Fruit fly (Drosophila melanogaster) whole organism, embryonic: ENCODE measurements around the gene e.

Source experiments
- BEAF-32 ChIP-seq: fragments of 200-800 bp; sonication (Bioruptor generic); optimal IDR thresholded peaks from 3 replicates; lab custom pipeline; 2017; ENCODE audit warnings: missing biosample characterization, missing genetic modification characterization, mild to moderate bottlenecking, moderate library complexity, missing genetic modification reagents
- CG10321 ChIP-seq: fragments of 200-800 bp; sonication (Bioruptor generic); IDR thresholded peaks from 2 replicates; pipeline ENCODE4 v1.3.6; 2022; ENCODE audit warnings: missing biosample characterization, missing genetic modification characterization
- CG10654 ChIP-seq: fragments of 200-800 bp; sonication (Bioruptor generic); optimal IDR thresholded peaks from 2 replicates; lab custom pipeline; 2016; ENCODE audit warnings: missing biosample characterization, missing genetic modification characterization
- CG11456 ChIP-seq: fragments of 200-800 bp; sonication (Bioruptor generic); IDR thresholded peaks from 3 replicates; pipeline ENCODE4 v1.3.6; 2022; ENCODE audit warnings: missing biosample characterization, missing genetic modification characterization
- CG13424 ChIP-seq: fragments of 200-800 bp; sonication (Bioruptor generic); optimal IDR thresholded peaks from 2 replicates; lab custom pipeline; 2019; ENCODE audit warnings: missing biosample characterization, mild to moderate bottlenecking, missing genetic modification characterization, moderate library complexity
- CG15479 ChIP-seq: fragments of 200-800 bp; sonication (Bioruptor generic); optimal IDR thresholded peaks from 3 replicates; lab custom pipeline; 2019; ENCODE audit warnings: missing biosample characterization, mild to moderate bottlenecking, missing genetic modification characterization, moderate library complexity
- CG15514 ChIP-seq: fragments of 200-800 bp; sonication (Bioruptor generic); optimal IDR thresholded peaks from 3 replicates; lab custom pipeline; 2017; ENCODE audit warnings: missing biosample characterization, missing genetic modification characterization, mild to moderate bottlenecking, moderate library complexity, missing genetic modification reagents
- CG16815 ChIP-seq: fragments of 200-800 bp; sonication (Bioruptor generic); optimal IDR thresholded peaks from 3 replicates; lab custom pipeline; 2017; ENCODE audit warnings: missing biosample characterization, mild to moderate bottlenecking, missing genetic modification characterization
- CG17328 ChIP-seq: fragments of 200-800 bp; sonication (Bioruptor generic); IDR thresholded peaks from 2 replicates; pipeline ENCODE4 v1.3.6; 2022; ENCODE audit warnings: missing biosample characterization, missing genetic modification characterization
- CG30403 ChIP-seq: fragments of 200-800 bp; sonication (Bioruptor generic); optimal IDR thresholded peaks from 3 replicates; lab custom pipeline; 2016; ENCODE audit warnings: missing biosample characterization, missing genetic modification characterization
- CG32532 ChIP-seq: fragments of 200-800 bp; sonication (Bioruptor generic); IDR thresholded peaks from 2 replicates; pipeline ENCODE4 v1.3.6; 2022; ENCODE audit warnings: missing biosample characterization, missing genetic modification characterization
- CG33213 ChIP-seq: fragments of 200-800 bp; sonication (Bioruptor generic); optimal IDR thresholded peaks from 3 replicates; lab custom pipeline; 2016; ENCODE audit warnings: missing biosample characterization, missing genetic modification characterization
- CG34376 ChIP-seq: fragments of 200-800 bp; sonication (Bioruptor generic); optimal IDR thresholded peaks from 2 replicates; lab custom pipeline; 2018; ENCODE audit warnings: missing biosample characterization, mild to moderate bottlenecking, missing genetic modification characterization
- CG42726 ChIP-seq: fragments of 200-800 bp; sonication (Bioruptor generic); IDR thresholded peaks from 2 replicates; pipeline ENCODE4 v1.3.6; 2022; ENCODE audit warnings: missing biosample characterization, missing genetic modification characterization; ENCODE audit not compliant: partially characterized antibody
- CG4424 ChIP-seq: fragments of 200-800 bp; sonication (Bioruptor generic); optimal IDR thresholded peaks from 3 replicates; lab custom pipeline; 2016; ENCODE audit warnings: missing biosample characterization, missing genetic modification characterization
- CG8924 ChIP-seq: fragments of 200-800 bp; optimal IDR thresholded peaks from 3 replicates; lab custom pipeline; 2019; ENCODE audit warnings: missing biosample characterization, mild to moderate bottlenecking, missing genetic modification characterization, moderate library complexity
- CG8944 ChIP-seq: fragments of 200-800 bp; sonication (Bioruptor generic); optimal IDR thresholded peaks from 3 replicates; lab custom pipeline; 2016; ENCODE audit warnings: missing biosample characterization, missing genetic modification characterization
- CrebB ChIP-seq: fragments of 200-800 bp; sonication (Bioruptor generic); optimal IDR thresholded peaks from 3 replicates; lab custom pipeline; 2018; ENCODE audit warnings: missing biosample characterization, mild to moderate bottlenecking, missing genetic modification characterization
- Dfd ChIP-seq, 2 experiments: fragments of >200 bp; optimal IDR thresholded peaks; 2 replicates each; lab custom pipeline; 2017; ENCODE audit warnings: missing biosample characterization in 2 of 2, missing genetic modification characterization in 2 of 2
- Ets65A ChIP-seq: fragments of 200-800 bp; sonication (Bioruptor generic); peaks from one replicate; lab custom pipeline; 2016; ENCODE audit warnings: missing biosample characterization, missing genetic modification characterization
- Hmr ChIP-seq: fragments of 200-800 bp; sonication (Bioruptor generic); optimal IDR thresholded peaks from 3 replicates; lab custom pipeline; 2017; ENCODE audit warnings: mild to moderate bottlenecking, missing biosample characterization, missing genetic modification reagents, missing genetic modification characterization
- Hr51 ChIP-seq, 2 experiments: fragments of 200-800 bp; sonication (Bioruptor generic); optimal IDR thresholded peaks; 2 replicates in 1 of 2; 3 replicates in 1 of 2; lab custom pipeline; 2016 to 2018; ENCODE audit warnings: missing biosample characterization in 2 of 2, missing genetic modification characterization in 2 of 2, mild to moderate bottlenecking in 1 of 2, moderate library complexity in 1 of 2
- Jarid2 ChIP-seq: fragments of 200-800 bp; sonication (Bioruptor generic); optimal IDR thresholded peaks from 3 replicates; lab custom pipeline; 2017; ENCODE audit warnings: mild to moderate bottlenecking, missing biosample characterization, missing genetic modification reagents, missing genetic modification characterization
- Kr ChIP-seq: fragments of 200-800 bp; sonication (Bioruptor generic); optimal IDR thresholded peaks from 2 replicates; lab custom pipeline; 2017; ENCODE audit warnings: missing biosample characterization, mild to moderate bottlenecking, missing genetic modification characterization
- Max ChIP-seq: fragments of 200-800 bp; sonication (Bioruptor generic); optimal IDR thresholded peaks from 2 replicates; lab custom pipeline; 2016; ENCODE audit warnings: missing biosample characterization, mild to moderate bottlenecking, missing genetic modification characterization
- Med ChIP-seq: fragments of 200-800 bp; sonication (Bioruptor generic); peaks from one replicate; lab custom pipeline; 2016; ENCODE audit warnings: missing biosample characterization, missing genetic modification characterization, mild to moderate bottlenecking, inconsistent platforms, moderate library complexity
- Meics ChIP-seq: fragments of 200-800 bp; sonication (Bioruptor generic); optimal IDR thresholded peaks from 2 replicates; lab custom pipeline; 2017; ENCODE audit warnings: missing biosample characterization, mild to moderate bottlenecking, missing genetic modification characterization
- NC2α ChIP-seq: fragments of 200-800 bp; sonication (Bioruptor generic); optimal IDR thresholded peaks from 2 replicates; lab custom pipeline; 2016; ENCODE audit warnings: missing biosample characterization, missing genetic modification characterization
- Ptx1 ChIP-seq: fragments of 200-800 bp; sonication (Bioruptor generic); IDR thresholded peaks from 2 replicates; pipeline ENCODE4 v1.3.6; 2022; ENCODE audit warnings: missing biosample characterization, missing genetic modification characterization
- Ravus ChIP-seq: fragments of 200-800 bp; sonication (Bioruptor generic); IDR thresholded peaks from 2 replicates; pipeline ENCODE4 v1.3.6; 2022; ENCODE audit warnings: missing biosample characterization, missing genetic modification characterization
- Rx ChIP-seq: fragments of 200-800 bp; sonication (Bioruptor generic); IDR thresholded peaks from 2 replicates; pipeline ENCODE4 v1.3.6; 2022; ENCODE audit warnings: missing biosample characterization, missing genetic modification characterization
- Usf ChIP-seq: fragments of 200-800 bp; sonication (Bioruptor generic); optimal IDR thresholded peaks from 2 replicates; lab custom pipeline; 2017; ENCODE audit warnings: missing genotype, missing biosample characterization, missing genetic modification characterization
- Xrp1 ChIP-seq: fragments of 200-800 bp; sonication (Bioruptor generic); IDR thresholded peaks from 2 replicates; pipeline ENCODE4 v1.3.6; 2022; ENCODE audit warnings: missing biosample characterization, missing genetic modification characterization
- br ChIP-seq: fragments of >200 bp; optimal IDR thresholded peaks from 2 replicates; lab custom pipeline; 2017
- bsh ChIP-seq, 2 experiments: fragments of 200-800 bp; sonication (Bioruptor generic); optimal IDR thresholded peaks; 2 replicates each; lab custom pipeline; 2017 to 2018; ENCODE audit warnings: mild to moderate bottlenecking in 2 of 2, missing biosample characterization in 2 of 2, missing genetic modification characterization in 2 of 2, moderate library complexity in 1 of 2
- chinmo ChIP-seq: fragments of 200-800 bp; sonication (Bioruptor generic); IDR thresholded peaks from 4 replicates; pipeline ENCODE4 v1.3.6; 2022; ENCODE audit warnings: missing biosample characterization, missing genetic modification characterization; ENCODE audit not compliant: partially characterized antibody
- cwo ChIP-seq: fragments of 200-800 bp; sonication (Bioruptor generic); optimal IDR thresholded peaks from 3 replicates; lab custom pipeline; 2017; ENCODE audit warnings: missing biosample characterization, missing genetic modification characterization, mild to moderate bottlenecking, moderate library complexity, missing genetic modification reagents
- dmrt99B ChIP-seq: fragments of 200-800 bp; sonication (Bioruptor generic); optimal IDR thresholded peaks from 2 replicates; lab custom pipeline; 2018; ENCODE audit warnings: missing biosample characterization, mild to moderate bottlenecking, missing genetic modification characterization, moderate library complexity
- ems ChIP-seq: fragments of 200-800 bp; sonication (Bioruptor generic); optimal IDR thresholded peaks from 3 replicates; lab custom pipeline; 2016; ENCODE audit warnings: missing biosample characterization, missing genetic modification characterization
- hbn ChIP-seq: fragments of 200-800 bp; sonication (Bioruptor generic); IDR thresholded peaks from 2 replicates; pipeline ENCODE4 v1.3.6; 2022; ENCODE audit warnings: missing biosample characterization, missing genetic modification characterization; ENCODE audit not compliant: partially characterized antibody
- klu ChIP-seq: fragments of 200-800 bp; sonication (Bioruptor generic); IDR thresholded peaks from 2 replicates; pipeline ENCODE4 v1.3.6; 2022; ENCODE audit warnings: missing biosample characterization, missing genetic modification characterization
- lilli ChIP-seq: fragments of 200-800 bp; sonication (Bioruptor generic); optimal IDR thresholded peaks from 3 replicates; lab custom pipeline; 2016; ENCODE audit warnings: missing biosample characterization, missing genetic modification characterization
- pfk ChIP-seq: fragments of 200-800 bp; sonication (Bioruptor generic); optimal IDR thresholded peaks from 2 replicates; lab custom pipeline; 2018; ENCODE audit warnings: missing biosample characterization, mild to moderate bottlenecking, missing genetic modification characterization, moderate library complexity
- phol ChIP-seq: fragments of 200-800 bp; sonication (Bioruptor generic); optimal IDR thresholded peaks from 3 replicates; lab custom pipeline; 2018; ENCODE audit warnings: missing biosample characterization, mild to moderate bottlenecking, missing genetic modification characterization, moderate library complexity
- stc ChIP-seq: fragments of 200-800 bp; sonication (Bioruptor generic); IDR thresholded peaks from 2 replicates; pipeline ENCODE4 v1.3.6; 2022; ENCODE audit warnings: missing biosample characterization, missing genetic modification characterization
- tll ChIP-seq, 2 experiments: fragments of 200-800 bp in 1 of 2; fragments of >200 bp in 1 of 2; sonication (Bioruptor generic) in 1 of 2; optimal IDR thresholded peaks; 2 replicates each; lab custom pipeline; 2017 to 2019; ENCODE audit warnings: missing biosample characterization in 2 of 2, missing genetic modification characterization in 2 of 2, mild to moderate bottlenecking in 1 of 2, moderate library complexity in 1 of 2
- wek ChIP-seq: fragments of 200-800 bp; sonication (Bioruptor generic); optimal IDR thresholded peaks from 3 replicates; lab custom pipeline; 2018; ENCODE audit warnings: missing biosample characterization, mild to moderate bottlenecking, missing genetic modification characterization, moderate library complexity

Gene e

DNA sequence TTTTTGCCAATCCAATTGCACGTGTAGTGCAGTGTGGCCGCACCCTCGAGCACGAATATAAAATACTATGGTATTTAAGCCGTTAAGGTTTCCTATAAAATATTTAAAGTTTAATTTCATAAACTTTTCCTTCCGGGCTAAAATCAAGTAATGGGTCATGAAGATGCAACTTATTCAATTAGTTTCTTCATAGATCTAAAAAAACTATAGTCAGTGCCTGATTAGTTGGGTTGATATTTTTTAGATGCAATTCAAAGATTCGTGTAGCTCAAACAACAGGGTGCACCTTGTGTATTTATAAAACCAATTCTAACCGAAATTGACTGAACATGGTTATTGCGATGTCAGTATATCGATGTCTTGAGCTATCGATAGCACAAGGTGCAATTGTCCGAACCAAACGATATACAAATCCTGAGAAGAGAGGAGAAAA is 18.2 kb downstream of the e start, which contains the start of the genes Smyd5 and Oga (continued):
- TF ChIP-seq cwo (GFP tag; lab: Kevin White, UChicago) (no peak), CrebB (tag; lab: Kevin White, UChicago) (no peak), CG15479 (GFP tag; lab: Kevin White, UChicago) (no peak), CG34376 (peak; percentile 23), Hr51 (GFP tag; optimal IDR thresholded peaks at IDR 0.05; lab: Kevin White, UChicago) (peak in 1 of 2 experiments; percentile 4)
- TF ChIP-seq, all 482 proteins: peak for 191

DNA sequence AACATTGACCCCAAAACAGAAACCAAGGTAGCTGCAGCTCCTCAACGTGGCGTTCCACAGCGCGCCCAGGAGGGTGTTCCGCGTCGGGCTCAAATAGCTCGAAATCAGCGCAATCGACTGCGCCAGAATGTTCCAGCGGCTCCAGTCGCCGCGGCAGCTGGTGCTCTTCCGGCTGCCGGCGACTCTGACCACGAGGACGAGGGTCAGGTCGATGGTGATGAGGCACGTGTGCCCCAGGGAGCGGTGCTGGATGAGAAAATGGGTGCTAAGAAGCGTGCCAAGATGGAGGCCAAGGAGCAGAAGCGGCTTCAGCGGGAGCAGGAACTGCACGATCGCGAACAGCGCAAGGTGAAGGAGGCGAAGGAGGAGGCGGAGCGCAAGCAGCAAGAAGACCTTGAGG is 21.7 kb downstream of the e start:
- no peak for TF ChIP-seq chinmo (GFP tag; lab: Robert Waterston, UW)
- no peak for TF ChIP-seq Hmr (GFP tag; lab: Kevin White, UChicago)
- no peak for TF ChIP-seq bsh (GFP tag; optimal IDR thresholded peaks at IDR 0.05; lab: Kevin White, UChicago)
- TF ChIP-seq Rx: no peak
- TF ChIP-seq CG42726: 0 out of 2 replicates have a peak, but pooled peaks have one; percentile 10
- TF ChIP-seq Med (GFP tag; lab: Kevin White, UChicago): peak; percentile 65
- no peak for TF ChIP-seq NC2α (GFP tag; lab: Kevin White, UChicago)
- no peak for TF ChIP-seq wek
- TF ChIP-seq Ets65A: peak; percentile 73
- TF ChIP-seq Ravus (GFP tag; lab: Robert Waterston, UW): no peak

DNA sequence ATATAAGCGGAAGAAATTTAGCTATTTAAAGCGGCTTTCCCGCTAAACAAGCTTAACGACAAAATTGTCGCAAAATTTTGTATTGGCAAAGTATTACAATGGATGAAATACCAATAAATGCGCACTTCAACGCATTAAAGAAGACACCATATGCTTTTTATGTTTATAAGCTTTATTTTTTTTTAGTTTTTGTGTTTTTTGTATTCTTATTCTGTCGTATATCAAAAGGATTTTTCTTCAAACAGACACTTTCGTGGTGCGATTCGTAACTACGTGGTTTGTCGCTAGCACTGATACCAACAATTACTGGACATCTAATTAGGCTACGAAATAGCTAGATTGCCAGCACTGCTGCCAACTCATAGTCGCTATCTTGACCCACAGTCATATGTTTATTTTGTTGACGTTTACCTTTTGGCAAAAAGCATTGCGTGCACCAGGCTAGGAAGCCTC is 22.3 kb downstream of the e start, which contains the start of gene Ddrgk1:
Ddrgk1 (plus strand) TSS at position 387 of the 453 bp plus-strand sequence.
- TF ChIP-seq CG17328 (GFP tag; lab: Robert Waterston, UW): no peak
- TF ChIP-seq klu (GFP tag; lab: Robert Waterston, UW): 0 out of 2 replicates have a peak, but pooled peaks have one; percentile 7
- TF ChIP-seq Max (GFP tag; lab: Kevin White, UChicago): peak; percentile 33
- peak; percentile 34 for TF ChIP-seq ems (GFP tag; lab: Kevin White, UChicago)
- TF ChIP-seq CG16815 (GFP tag; lab: Kevin White, UChicago): no peak
- peak; percentile 42 for TF ChIP-seq CG30403 (GFP tag; lab: Kevin White, UChicago)
- TF ChIP-seq CG10654: peak; percentile 8
- TF ChIP-seq CG10321 (GFP tag; lab: Robert Waterston, UW): no peak
- TF ChIP-seq Dfd (GFP tag; optimal IDR thresholded peaks at IDR 0.05; lab: Kevin White, UChicago): no peak
- TF ChIP-seq CG11456 (GFP tag; lab: Robert Waterston, UW): 0 out of 3 replicates have a peak, but pooled peaks have one; percentile 6
- peak; percentile 13 for TF ChIP-seq BEAF-32 (GFP tag; lab: Kevin White, UChicago)
- no peak for TF ChIP-seq CG8924 (tag; lab: Kevin White, UChicago)
- peak; percentile 1 for TF ChIP-seq CG8944 (GFP tag; lab: Kevin White, UChicago)
- no peak for TF ChIP-seq Usf (GFP tag; lab: Kevin White, UChicago)
- peak; percentile 4 for TF ChIP-seq CG33213 (GFP tag; lab: Kevin White, UChicago)
- TF ChIP-seq Jarid2 (GFP tag; lab: Kevin White, UChicago): no peak
- TF ChIP-seq CG13424 (tag; lab: Kevin White, UChicago): peak; percentile 11
- TF ChIP-seq Xrp1 (GFP tag; lab: Robert Waterston, UW): peak; percentile 31; the same call in 1 of the 2 replicates
- peak; percentile 53 for TF ChIP-seq lilli
- peak; percentile 38 for TF ChIP-seq phol (tag; lab: Kevin White, UChicago)
- TF ChIP-seq CG4424 (GFP tag; lab: Kevin White, UChicago): peak; percentile 30
- TF ChIP-seq Rx: no peak
- no peak for TF ChIP-seq br
- peak; percentile 33; the same call in 1 of the 2 replicates for TF ChIP-seq CG32532 (GFP tag; lab: Robert Waterston, UW)
- TF ChIP-seq Kr (GFP tag; lab: Kevin White, UChicago): no peak
- peak; percentile 37 for TF ChIP-seq Ptx1
- TF ChIP-seq dmrt99B (tag; lab: Kevin White, UChicago): no peak
- no peak for TF ChIP-seq pfk (GFP tag; lab: Kevin White, UChicago)
- no peak for TF ChIP-seq hbn (GFP tag; lab: Robert Waterston, UW)
- TF ChIP-seq CG15514: peak; percentile 52
- TF ChIP-seq tll (GFP tag; optimal IDR thresholded peaks at IDR 0.05; lab: Kevin White, UChicago): peak; percentile 67 to 72
- peak; percentile 99 for TF ChIP-seq Meics (GFP tag; lab: Kevin White, UChicago)
- TF ChIP-seq stc: 0 out of 2 replicates have a peak, but pooled peaks have one; percentile 31
